Fruit fly (Drosophila melanogaster) whole organism: Measurements from ENCODE around the gene Gycalpha99B.

Experiments used
- CG8478 ChIP-seq: fragments of >200 bp; optimal IDR thresholded peaks from 2 replicates; lab custom pipeline; 2018; ENCODE audit warnings: inconsistent platforms
- psq ChIP-seq: fragments of >200 bp; optimal IDR thresholded peaks from 2 replicates; lab custom pipeline; 2017

DNA sequence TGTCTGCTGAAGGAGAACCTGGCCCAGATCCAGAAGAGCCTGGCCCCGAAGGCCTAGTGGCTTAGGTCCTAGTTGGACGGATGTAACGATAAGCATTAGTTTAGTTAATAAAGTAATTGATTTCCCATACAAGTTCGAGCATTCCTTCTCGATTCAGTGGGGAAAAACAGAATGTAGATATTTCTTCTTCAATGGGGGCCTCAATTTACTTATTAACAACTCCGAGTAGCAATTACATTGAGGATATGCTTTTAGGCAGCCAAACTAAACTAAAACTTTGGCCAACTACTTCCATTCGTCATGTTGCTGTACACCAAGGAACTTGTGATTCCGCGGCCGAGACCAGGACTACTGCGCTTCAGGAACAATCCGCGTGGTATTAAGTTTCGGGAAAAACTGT, 10.1 kb upstream of the Gycalpha99B start, which contains the start of gene ppk19:
- TF ChIP-seq psq: no peak
- TF ChIP-seq CG8478 (lab: Kevin White, UChicago): no peak
